Worm (Caenorhabditis elegans): ENCODE data around the gene col-155.

col-155 gene

ce11 chrV:11383032-11383431 lies 6.6 kb downstream of the col-155 start, which contains the start of gene F55C10.5:
TSS of gene F55C10.5 (plus strand) at chrV:11383105.
- TF ChIP-seq unc-62 (GFP tag; optimal IDR thresholded peaks at IDR 0.05 in 1 of 2), result peak in 1 of 2 experiments; percentile 94
- no peak for TF ChIP-seq unc-62 (tag; optimal IDR thresholded peaks at IDR 0.05)
- TF ChIP-seq aly-2 (tag; optimal IDR thresholded peaks at IDR 0.05), result no peak

ce11 chrV:11380571-11380970 lies 9.1 kb downstream of the col-155 start:
- TF ChIP-seq fkh-10 (GFP tag; optimal IDR thresholded peaks at IDR 0.05) (peak; percentile 38), ceh-62 (tag; optimal IDR thresholded peaks at IDR 0.05) (no peak), dve-1 (tag; optimal IDR thresholded peaks at IDR 0.05; ENCODE audit: insufficient read depth) (no peak), aly-2 (tag; optimal IDR thresholded peaks at IDR 0.05) (no peak), nhr-111 (GFP tag; optimal IDR thresholded peaks at IDR 0.05) (no peak), ztf-7 (tag; optimal IDR thresholded peaks at IDR 0.05) (no peak), unc-62 (GFP tag; optimal IDR thresholded peaks at IDR 0.05 in 1 of 2) (peak in 1 of 2 experiments; percentile 68), unc-62 (tag; optimal IDR thresholded peaks at IDR 0.05) (no peak), T20F7.1 (GFP tag; optimal IDR thresholded peaks at IDR 0.05) (no peak)

- TF ChIP-seq lir-3 (tag; optimal IDR thresholded peaks at IDR 0.05) (no peak), ceh-20 (GFP tag; IDR thresholded peaks at IDR 0.05) (peak; percentile 32; the same call in 1 of the 2 replicates), rbr-2 (tag; optimal IDR thresholded peaks at IDR 0.05) (no peak), zfp-2 (tag; optimal IDR thresholded peaks at IDR 0.05) (no peak)
Measured at ce11 chrV:11379341-11379740, 10.3 kb downstream of the col-155 start.

ce11 chrV:11375150-11375792 lies 14.4 kb downstream of the col-155 start, which contains the start of gene cnb-1:
TSS of gene cnb-1 (plus strand) at chrV:11375742.
- TF ChIP-seq lin-13 (GFP tag; optimal IDR thresholded peaks at IDR 0.05), result no peak
- no peak for TF ChIP-seq aha-1 (tag)
- TF ChIP-seq madf-5 (GFP tag; IDR thresholded peaks at IDR 0.05), result no peak
- TF ChIP-seq ZK546.5 (tag; optimal IDR thresholded peaks at IDR 0.05), result no peak
- TF ChIP-seq egl-43 (GFP tag; IDR thresholded peaks at IDR 0.05), result peak; percentile 73; the same call in 1 of the 2 replicates
- TF ChIP-seq Y75B8A.6 (GFP tag; IDR thresholded peaks at IDR 0.05), result no peak
- TF ChIP-seq pha-4 (GFP tag; IDR thresholded peaks at IDR 0.05), result peak; percentile 47; the same call in 1 of the 2 replicates
- no peak for TF ChIP-seq pha-4 (tag; optimal IDR thresholded peaks at IDR 0.05)
- peak; percentile 42 for TF ChIP-seq dve-1 (tag; optimal IDR thresholded peaks at IDR 0.05; ENCODE audit: insufficient read depth)
- no peak for TF ChIP-seq dmd-8 (GFP tag; IDR thresholded peaks at IDR 0.05)
- TF ChIP-seq D1046.2 (GFP tag; IDR thresholded peaks at IDR 0.05), result no peak
- TF ChIP-seq mxl-2 (GFP tag; conservative IDR thresholded peaks at IDR 0.05), result no peak
- TF ChIP-seq mdt-29 (GFP tag; IDR thresholded peaks at IDR 0.05), result no peak
- no peak for TF ChIP-seq Y105C5A.15 (GFP tag; IDR thresholded peaks at IDR 0.05)
- TF ChIP-seq daf-19 (GFP tag; conservative IDR thresholded peaks at IDR 0.05), result no peak
- no peak for TF ChIP-seq zfp-3 (GFP tag; conservative IDR thresholded peaks at IDR 0.05)
- TF ChIP-seq F10B5.3 (tag; optimal IDR thresholded peaks at IDR 0.05), result no peak
- no peak for TF ChIP-seq F49E8.2 (tag; optimal IDR thresholded peaks at IDR 0.05; ENCODE audit: borderline replicate concordance)
- TF ChIP-seq ceh-82 (tag; optimal IDR thresholded peaks at IDR 0.05), result no peak
- TF ChIP-seq hlh-30 (tag; optimal IDR thresholded peaks at IDR 0.05; ENCODE audit: insufficient read depth), result peak; percentile 84
- TF ChIP-seq vab-7 (GFP tag; IDR thresholded peaks at IDR 0.05), result no peak
- no peak for TF ChIP-seq nhr-77 (tag; optimal IDR thresholded peaks at IDR 0.05)
- TF ChIP-seq nhr-42 (GFP tag; IDR thresholded peaks at IDR 0.05), result no peak
- peak in 1 of 2 experiments; percentile 8 for TF ChIP-seq mdl-1 (tag; optimal IDR thresholded peaks at IDR 0.05)
- no peak for TF ChIP-seq daf-12 (tag; optimal IDR thresholded peaks at IDR 0.05)
- peak; percentile 66 for TF ChIP-seq mep-1 (tag; optimal IDR thresholded peaks at IDR 0.05)
- no peak for TF ChIP-seq Y5F2A.4 (GFP tag; optimal IDR thresholded peaks at IDR 0.05)
- no peak; the same call in none of the 2 replicates for TF ChIP-seq set-16 (GFP tag; IDR thresholded peaks at IDR 0.05)
- no peak for TF ChIP-seq lin-29 (GFP tag; IDR thresholded peaks at IDR 0.05)
- no peak for TF ChIP-seq snpc-1.2 (GFP tag; IDR thresholded peaks at IDR 0.05)
- peak; percentile 77 for TF ChIP-seq dmd-6 (GFP tag; IDR thresholded peaks at IDR 0.05)
- TF ChIP-seq zip-11 (GFP tag; IDR thresholded peaks at IDR 0.05), result no peak
- no peak for TF ChIP-seq nhr-102 (tag; optimal IDR thresholded peaks at IDR 0.05)
- TF ChIP-seq egl-27 (tag; optimal IDR thresholded peaks at IDR 0.05), result no peak

All from whole organism, L4 larva.